Worm (Caenorhabditis elegans): ENCODE measurements around the gene F27B3.8.

Gene F27B3.8

ce11 chrIII:6587564-6587963 lies 8.1 kb downstream of the F27B3.8 start, which contains the start of gene ddo-3:
ddo-3 (plus strand) TSS chrIII:6587864.
- TF ChIP-seq klf-2 (GFP tag; conservative IDR thresholded peaks at IDR 0.05) (no peak), cog-1 (tag; optimal IDR thresholded peaks at IDR 0.05) (no peak), ztf-23 (GFP tag; IDR thresholded peaks at IDR 0.05) (no peak)

- TF ChIP-seq cog-1 (tag; optimal IDR thresholded peaks at IDR 0.05) (no peak), flt-1 (GFP tag; IDR thresholded peaks at IDR 0.05) (no peak), med-1 (GFP tag; optimal IDR thresholded peaks at IDR 0.05; ENCODE audit: insufficient read depth) (no peak), tab-1 (GFP tag; IDR thresholded peaks at IDR 0.05) (no peak), ztf-29 (GFP tag; IDR thresholded peaks at IDR 0.05) (no peak), ref-1 (GFP tag; conservative IDR thresholded peaks at IDR 0.05) (no peak), T22C8.4 (GFP tag; IDR thresholded peaks at IDR 0.05) (no peak), ztf-23 (GFP tag; IDR thresholded peaks at IDR 0.05) (no peak), klf-2 (GFP tag; conservative IDR thresholded peaks at IDR 0.05) (no peak)
Observed at ce11 chrIII:6589499-6589898, 10.0 kb downstream of the F27B3.8 start.

- TF ChIP-seq klf-2 (GFP tag; conservative IDR thresholded peaks at IDR 0.05) = no peak
- TF ChIP-seq flt-1 (GFP tag; IDR thresholded peaks at IDR 0.05) = no peak
- TF ChIP-seq tab-1 (GFP tag; IDR thresholded peaks at IDR 0.05) = no peak
- TF ChIP-seq ztf-23 (GFP tag; IDR thresholded peaks at IDR 0.05) = no peak
- TF ChIP-seq T22C8.4 (GFP tag; IDR thresholded peaks at IDR 0.05) = no peak
- TF ChIP-seq ref-1 (GFP tag; conservative IDR thresholded peaks at IDR 0.05) = no peak
- no peak for TF ChIP-seq med-1 (GFP tag; optimal IDR thresholded peaks at IDR 0.05; ENCODE audit: insufficient read depth)
- no peak for TF ChIP-seq cog-1 (tag; optimal IDR thresholded peaks at IDR 0.05)
- TF ChIP-seq ztf-29 (GFP tag; IDR thresholded peaks at IDR 0.05) = no peak
Observed at ce11 chrIII:6592075-6592474, 12.6 kb downstream of the F27B3.8 start, which contains the start of gene F20H11.1. F20H11.1 (minus strand) TSS chrIII:6592175.

- TF ChIP-seq cog-1 (tag; optimal IDR thresholded peaks at IDR 0.05) (no peak), ztf-23 (GFP tag; IDR thresholded peaks at IDR 0.05) (no peak), ztf-29 (GFP tag; IDR thresholded peaks at IDR 0.05) (no peak), flt-1 (GFP tag; IDR thresholded peaks at IDR 0.05) (no peak), T22C8.4 (GFP tag; IDR thresholded peaks at IDR 0.05) (no peak)
Observed at ce11 chrIII:6594069-6594468, 14.6 kb downstream of the F27B3.8 start.

- no peak for TF ChIP-seq ref-1 (GFP tag; conservative IDR thresholded peaks at IDR 0.05)
- TF ChIP-seq klf-2 (GFP tag; conservative IDR thresholded peaks at IDR 0.05) = no peak
- TF ChIP-seq ztf-23 (GFP tag; IDR thresholded peaks at IDR 0.05) = no peak
- no peak for TF ChIP-seq ztf-29 (GFP tag; IDR thresholded peaks at IDR 0.05)
- no peak for TF ChIP-seq cog-1 (tag; optimal IDR thresholded peaks at IDR 0.05)
- no peak for TF ChIP-seq tab-1 (GFP tag; IDR thresholded peaks at IDR 0.05)
- TF ChIP-seq flt-1 (GFP tag; IDR thresholded peaks at IDR 0.05) = no peak
- TF ChIP-seq med-1 (GFP tag; optimal IDR thresholded peaks at IDR 0.05; ENCODE audit: insufficient read depth) = no peak
- no peak for TF ChIP-seq T22C8.4 (GFP tag; IDR thresholded peaks at IDR 0.05)
Observed at ce11 chrIII:6601073-6601472, 21.6 kb downstream of the F27B3.8 start, which contains the start of gene let-765. let-765 (minus strand) TSS chrIII:6601173.

- TF ChIP-seq cog-1 (tag; optimal IDR thresholded peaks at IDR 0.05) = no peak
- no peak for TF ChIP-seq med-1 (GFP tag; optimal IDR thresholded peaks at IDR 0.05; ENCODE audit: insufficient read depth)
- no peak for TF ChIP-seq tab-1 (GFP tag; IDR thresholded peaks at IDR 0.05)
- TF ChIP-seq klf-2 (GFP tag; conservative IDR thresholded peaks at IDR 0.05) = no peak
- no peak for TF ChIP-seq ztf-29 (GFP tag; IDR thresholded peaks at IDR 0.05)
- no peak for TF ChIP-seq flt-1 (GFP tag; IDR thresholded peaks at IDR 0.05)
- TF ChIP-seq T22C8.4 (GFP tag; IDR thresholded peaks at IDR 0.05) = no peak
- TF ChIP-seq ref-1 (GFP tag; conservative IDR thresholded peaks at IDR 0.05) = no peak
- TF ChIP-seq ztf-23 (GFP tag; IDR thresholded peaks at IDR 0.05) = no peak
Observed at ce11 chrIII:6603185-6603584, 23.7 kb downstream of the F27B3.8 start.

ce11 chrIII:6604317-6604716 lies 24.8 kb downstream of the F27B3.8 start:
- TF ChIP-seq tab-1 (GFP tag; IDR thresholded peaks at IDR 0.05) (no peak), cog-1 (tag; optimal IDR thresholded peaks at IDR 0.05) (no peak), ref-1 (GFP tag; conservative IDR thresholded peaks at IDR 0.05) (no peak), ztf-23 (GFP tag; IDR thresholded peaks at IDR 0.05) (no peak), ztf-29 (GFP tag; IDR thresholded peaks at IDR 0.05) (no peak), klf-2 (GFP tag; conservative IDR thresholded peaks at IDR 0.05) (no peak), flt-1 (GFP tag; IDR thresholded peaks at IDR 0.05) (no peak)

- no peak for TF ChIP-seq med-1 (GFP tag; optimal IDR thresholded peaks at IDR 0.05; ENCODE audit: insufficient read depth)
- no peak for TF ChIP-seq ztf-29 (GFP tag; IDR thresholded peaks at IDR 0.05)
- no peak for TF ChIP-seq tab-1 (GFP tag; IDR thresholded peaks at IDR 0.05)
- TF ChIP-seq cog-1 (tag; optimal IDR thresholded peaks at IDR 0.05) = no peak
- TF ChIP-seq ref-1 (GFP tag; conservative IDR thresholded peaks at IDR 0.05) = no peak
- TF ChIP-seq klf-2 (GFP tag; conservative IDR thresholded peaks at IDR 0.05) = no peak
- TF ChIP-seq ztf-23 (GFP tag; IDR thresholded peaks at IDR 0.05) = no peak
- no peak for TF ChIP-seq T22C8.4 (GFP tag; IDR thresholded peaks at IDR 0.05)
Observed at ce11 chrIII:6605442-6605992, 26.0 kb downstream of the F27B3.8 start.

ce11 chrIII:6606022-6606467 lies 26.5 kb downstream of the F27B3.8 start:
- TF ChIP-seq tab-1 (GFP tag; IDR thresholded peaks at IDR 0.05) (no peak), ztf-23 (GFP tag; IDR thresholded peaks at IDR 0.05) (0 out of 2 replicates have a peak, but pooled peaks have one; percentile 25)

- TF ChIP-seq cog-1 (tag; optimal IDR thresholded peaks at IDR 0.05) (no peak), med-1 (GFP tag; optimal IDR thresholded peaks at IDR 0.05; ENCODE audit: insufficient read depth) (no peak), ztf-23 (GFP tag; IDR thresholded peaks at IDR 0.05) (no peak), tab-1 (GFP tag; IDR thresholded peaks at IDR 0.05) (no peak), klf-2 (GFP tag; conservative IDR thresholded peaks at IDR 0.05) (no peak), ref-1 (GFP tag; conservative IDR thresholded peaks at IDR 0.05) (no peak), flt-1 (GFP tag; IDR thresholded peaks at IDR 0.05) (no peak), T22C8.4 (GFP tag; IDR thresholded peaks at IDR 0.05) (no peak)
Observed at ce11 chrIII:6606641-6607040, 27.1 kb downstream of the F27B3.8 start.
